Fruit fly (Drosophila melanogaster) whole organism, embryonic: ENCODE data around the gene pasi2.
A peak's percentile ranks its signal among the peaks of the same experiment; 100 is the strongest.

Experiments
- Atf-2 ChIP-seq: fragments of 200-800 bp; sonication (Bioruptor generic); optimal IDR thresholded peaks from 2 replicates; lab custom pipeline; 2016; ENCODE audit warnings: missing biosample characterization, missing genetic modification characterization
- BEAF-32 ChIP-seq: fragments of 200-800 bp; sonication (Bioruptor generic); optimal IDR thresholded peaks from 3 replicates; lab custom pipeline; 2017; ENCODE audit warnings: missing biosample characterization, missing genetic modification characterization, mild to moderate bottlenecking, moderate library complexity, missing genetic modification reagents
- CG10543 ChIP-seq: fragments of 200-800 bp; sonication (Bioruptor generic); optimal IDR thresholded peaks from 3 replicates; lab custom pipeline; 2017; ENCODE audit warnings: missing biosample characterization, mild to moderate bottlenecking, missing genetic modification characterization, moderate library complexity
- CG11504 ChIP-seq: fragments of 200-800 bp; sonication (Bioruptor generic); optimal IDR thresholded peaks from 3 replicates; lab custom pipeline; 2019; ENCODE audit warnings: missing biosample characterization, mild to moderate bottlenecking, missing genetic modification characterization, moderate library complexity
- CG11560 ChIP-seq: fragments of 200-800 bp; sonication (Bioruptor generic); IDR thresholded peaks from 3 replicates; pipeline ENCODE4 v1.3.6; 2022; ENCODE audit warnings: missing biosample characterization, missing genetic modification characterization
- CG14860 ChIP-seq: fragments of 200-800 bp; sonication (Bioruptor generic); IDR thresholded peaks from 3 replicates; pipeline ENCODE4 v1.3.6; 2022; ENCODE audit warnings: missing biosample characterization, missing genetic modification characterization; ENCODE audit not compliant: partially characterized antibody
- CG15514 ChIP-seq: fragments of 200-800 bp; sonication (Bioruptor generic); optimal IDR thresholded peaks from 3 replicates; lab custom pipeline; 2017; ENCODE audit warnings: missing biosample characterization, missing genetic modification characterization, mild to moderate bottlenecking, moderate library complexity, missing genetic modification reagents
- CG17361 ChIP-seq: fragments of 200-800 bp; sonication (Bioruptor generic); IDR thresholded peaks from 3 replicates; pipeline ENCODE4 v1.3.6; 2022; ENCODE audit warnings: missing biosample characterization, missing genetic modification characterization
- CG17912 ChIP-seq: fragments of 200-800 bp; sonication (Bioruptor generic); optimal IDR thresholded peaks from 2 replicates; lab custom pipeline; 2018; ENCODE audit warnings: missing biosample characterization, mild to moderate bottlenecking, missing genetic modification characterization
- CG2129 ChIP-seq: fragments of 200-800 bp; sonication (Bioruptor generic); IDR thresholded peaks from 2 replicates; pipeline ENCODE4 v1.3.6; 2022; ENCODE audit warnings: missing biosample characterization, missing genetic modification characterization; ENCODE audit not compliant: partially characterized antibody
- CG2199 ChIP-seq: fragments of 200-800 bp; sonication (Bioruptor generic); IDR thresholded peaks from 3 replicates; pipeline ENCODE4 v1.3.6; 2022; ENCODE audit warnings: missing biosample characterization, missing genetic modification characterization
- CG31224 ChIP-seq: fragments of 200-800 bp; sonication (Bioruptor generic); IDR thresholded peaks from 2 replicates; pipeline ENCODE4 v1.3.6; 2022; ENCODE audit warnings: missing biosample characterization, missing genetic modification characterization
- CG31388 ChIP-seq: fragments of 200-800 bp; sonication (Bioruptor generic); optimal IDR thresholded peaks from 2 replicates; lab custom pipeline; 2016; ENCODE audit warnings: missing biosample characterization, missing genetic modification characterization
- CG3281 ChIP-seq: fragments of 200-800 bp; sonication (Bioruptor generic); optimal IDR thresholded peaks from 3 replicates; lab custom pipeline; 2017; ENCODE audit warnings: missing biosample characterization, mild to moderate bottlenecking, missing genetic modification characterization
- CG3995 ChIP-seq: fragments of 200-800 bp; sonication (Bioruptor generic); optimal IDR thresholded peaks from 3 replicates; lab custom pipeline; 2016; ENCODE audit warnings: missing biosample characterization, missing genetic modification characterization
- CG7839 ChIP-seq: fragments of 200-800 bp; sonication (Bioruptor generic); optimal IDR thresholded peaks from 3 replicates; lab custom pipeline; 2018; ENCODE audit warnings: missing biosample characterization, mild to moderate bottlenecking, missing genetic modification characterization, moderate library complexity
- CG7928 ChIP-seq: fragments of 200-800 bp; sonication (Bioruptor generic); optimal IDR thresholded peaks from 2 replicates; lab custom pipeline; 2017; ENCODE audit warnings: missing biosample characterization, mild to moderate bottlenecking, missing genetic modification characterization
- CG7987 ChIP-seq: fragments of 200-800 bp; sonication (Bioruptor generic); optimal IDR thresholded peaks from 2 replicates; lab custom pipeline; 2018; ENCODE audit warnings: missing biosample characterization, mild to moderate bottlenecking, missing genetic modification characterization, moderate library complexity
- Ets97D ChIP-seq: fragments of 200-800 bp; sonication (Bioruptor generic); optimal IDR thresholded peaks from 3 replicates; lab custom pipeline; 2016; ENCODE audit warnings: missing biosample characterization, missing genetic modification characterization
- Fer1 ChIP-seq: fragments of 200-800 bp; sonication (Bioruptor generic); optimal IDR thresholded peaks from 2 replicates; lab custom pipeline; 2017; ENCODE audit warnings: missing biosample characterization, mild to moderate bottlenecking, missing genetic modification characterization
- H15 ChIP-seq: fragments of 200-800 bp; sonication (Bioruptor generic); IDR thresholded peaks from 3 replicates; pipeline ENCODE4 v1.3.6; 2022; ENCODE audit warnings: missing biosample characterization, missing genetic modification characterization
- HHEX ChIP-seq: fragments of 200-800 bp; sonication (Bioruptor generic); optimal IDR thresholded peaks from 3 replicates; lab custom pipeline; 2017; ENCODE audit warnings: missing biosample characterization, mild to moderate bottlenecking, missing genetic modification characterization, missing genetic modification reagents
- Jarid2 ChIP-seq: fragments of 200-800 bp; sonication (Bioruptor generic); optimal IDR thresholded peaks from 3 replicates; lab custom pipeline; 2017; ENCODE audit warnings: mild to moderate bottlenecking, missing biosample characterization, missing genetic modification reagents, missing genetic modification characterization
- Lim3 ChIP-seq: fragments of 200-800 bp; sonication (Bioruptor generic); IDR thresholded peaks from 2 replicates; pipeline ENCODE4 v1.3.6; 2022; ENCODE audit warnings: missing biosample characterization, missing genetic modification characterization
- MESR4 ChIP-seq: fragments of 200-800 bp; sonication (Bioruptor generic); optimal IDR thresholded peaks from 2 replicates; lab custom pipeline; 2018; ENCODE audit warnings: missing biosample characterization, mild to moderate bottlenecking, missing genetic modification characterization, moderate library complexity
- Oli ChIP-seq: fragments of 200-800 bp; sonication (Bioruptor generic); optimal IDR thresholded peaks from 2 replicates; lab custom pipeline; 2018; ENCODE audit warnings: missing biosample characterization, mild to moderate bottlenecking, missing genetic modification characterization, moderate library complexity
- Opbp ChIP-seq: fragments of 200-800 bp; sonication (Bioruptor generic); IDR thresholded peaks from 3 replicates; pipeline ENCODE4 v1.3.6; 2022; ENCODE audit warnings: missing biosample characterization, missing genetic modification characterization; ENCODE audit not compliant: partially characterized antibody
- Sry-δ ChIP-seq: fragments of 200-800 bp; sonication (Bioruptor generic); optimal IDR thresholded peaks from 2 replicates; lab custom pipeline; 2016; ENCODE audit warnings: missing biosample characterization, missing genetic modification characterization
- Trl ChIP-seq, 3 experiments: fragments of >200 bp in 2 of 3; fragments of 200-800 bp in 1 of 3; sonication (Bioruptor generic) in 1 of 3; optimal IDR thresholded peaks; 2 replicates in 1 of 3; 3 replicates in 2 of 3; lab custom pipeline; 2016 to 2017; ENCODE audit warnings: missing biosample characterization in 1 of 3, missing genetic modification characterization in 1 of 3
- Xrp1 ChIP-seq: fragments of 200-800 bp; sonication (Bioruptor generic); IDR thresholded peaks from 2 replicates; pipeline ENCODE4 v1.3.6; 2022; ENCODE audit warnings: missing biosample characterization, missing genetic modification characterization
- ab ChIP-seq: fragments of 200-800 bp; sonication (Bioruptor generic); optimal IDR thresholded peaks from 2 replicates; lab custom pipeline; 2016; ENCODE audit warnings: missing biosample characterization, missing genetic modification characterization
- abd-A ChIP-seq: fragments of 200-800 bp; sonication (Bioruptor generic); optimal IDR thresholded peaks from 3 replicates; lab custom pipeline; 2019; ENCODE audit warnings: missing biosample characterization, mild to moderate bottlenecking, missing genetic modification characterization, moderate library complexity
- cad ChIP-seq: fragments of >200 bp; optimal IDR thresholded peaks from 2 replicates; lab custom pipeline; 2017; ENCODE audit warnings: missing biosample characterization, missing genetic modification characterization
- cg ChIP-seq: fragments of 200-800 bp; sonication (Bioruptor generic); optimal IDR thresholded peaks from 3 replicates; lab custom pipeline; 2019; ENCODE audit warnings: missing biosample characterization, mild to moderate bottlenecking, missing genetic modification characterization, moderate library complexity
- crc ChIP-seq: fragments of 200-800 bp; sonication (Bioruptor generic); optimal IDR thresholded peaks from 2 replicates; lab custom pipeline; 2016; ENCODE audit warnings: missing biosample characterization, missing genetic modification characterization
- eyg ChIP-seq: fragments of 200-800 bp; sonication (Bioruptor generic); optimal IDR thresholded peaks from 3 replicates; lab custom pipeline; 2016; ENCODE audit warnings: missing biosample characterization, missing genetic modification characterization
- gsb-n ChIP-seq: fragments of 200-800 bp; sonication (Bioruptor generic); optimal IDR thresholded peaks from 3 replicates; lab custom pipeline; 2018; ENCODE audit warnings: missing biosample characterization, mild to moderate bottlenecking, missing genetic modification characterization
- hb ChIP-seq: fragments of 200-800 bp; sonication (Bioruptor generic); IDR thresholded peaks from 3 replicates; pipeline ENCODE4 v1.3.6; 2022; ENCODE audit warnings: missing biosample characterization, missing genetic modification characterization; ENCODE audit not compliant: partially characterized antibody
- hkb ChIP-seq, 2 experiments: fragments of 200-800 bp in 1 of 2; fragments of >200 bp in 1 of 2; sonication (Bioruptor generic) in 1 of 2; IDR thresholded peaks in 1 of 2; optimal IDR thresholded peaks in 1 of 2; 2 replicates each; pipeline versions ENCODE4 v1.3.6 to Lab custom; 2017 to 2022; ENCODE audit warnings: missing biosample characterization in 1 of 2, missing genetic modification characterization in 1 of 2
- mirr ChIP-seq: fragments of 200-800 bp; sonication (Bioruptor generic); optimal IDR thresholded peaks from 3 replicates; lab custom pipeline; 2018; ENCODE audit warnings: missing biosample characterization, mild to moderate bottlenecking, missing genetic modification characterization
- org-1 ChIP-seq: fragments of 200-800 bp; sonication (Bioruptor generic); optimal IDR thresholded peaks from 2 replicates; lab custom pipeline; 2017; ENCODE audit warnings: missing biosample characterization, missing genetic modification characterization
- peb ChIP-seq: fragments of 200-800 bp; sonication (Bioruptor generic); IDR thresholded peaks from 2 replicates; pipeline ENCODE4 v1.3.6; 2022; ENCODE audit warnings: missing biosample characterization, missing genetic modification characterization
- pros ChIP-seq: fragments of 200-800 bp; sonication (Bioruptor generic); optimal IDR thresholded peaks from 3 replicates; lab custom pipeline; 2019; ENCODE audit warnings: missing biosample characterization, mild to moderate bottlenecking, missing genetic modification characterization, moderate library complexity
- ranshi ChIP-seq: fragments of 200-800 bp; sonication (Bioruptor generic); IDR thresholded peaks from 2 replicates; pipeline ENCODE4 v1.3.6; 2022; ENCODE audit warnings: missing biosample characterization, missing genetic modification characterization
- schlank ChIP-seq: fragments of 200-800 bp; sonication (Bioruptor generic); optimal IDR thresholded peaks from 2 replicates; lab custom pipeline; 2018; ENCODE audit warnings: missing biosample characterization, mild to moderate bottlenecking, missing genetic modification characterization
- sens ChIP-seq: fragments of 200-800 bp; sonication (Bioruptor generic); peaks from one replicate; lab custom pipeline; 2016; ENCODE audit warnings: missing biosample characterization, missing genetic modification characterization
- unc-4 ChIP-seq: fragments of 200-800 bp; sonication (Bioruptor generic); IDR thresholded peaks from 2 replicates; pipeline ENCODE4 v1.3.6; 2022; ENCODE audit warnings: missing biosample characterization, missing genetic modification characterization; ENCODE audit not compliant: partially characterized antibody

The pasi2 gene

dm6 chr3R:9334592-9335518 lies at the start of gene pasi2, which contains the start of gene Aduk (continued):
- TF ChIP-seq H15 (no peak), Fer1 (GFP tag; lab: Kevin White, UChicago) (no peak), pros (GFP tag; lab: Kevin White, UChicago) (no peak), CG31388 (GFP tag; lab: Kevin White, UChicago) (no peak), cad (GFP tag; lab: Kevin White, UChicago) (no peak), Trl (optimal IDR thresholded peaks at IDR 0.05; lab: Kevin White, UChicago) (no peak), Trl (GFP tag; optimal IDR thresholded peaks at IDR 0.05; lab: Kevin White, UChicago) (no peak), abd-A (tag; lab: Kevin White, UChicago) (peak; percentile 16), Atf-2 (GFP tag; lab: Kevin White, UChicago) (no peak), BEAF-32 (GFP tag; lab: Kevin White, UChicago) (peak; percentile 87), CG17361 (peak; percentile 74; the same call in 2 of the 3 replicates), CG7928 (GFP tag; lab: Kevin White, UChicago) (peak; percentile 99), CG14860 (peak; percentile 45), Oli (tag; lab: Kevin White, UChicago) (no peak), cg (peak; percentile 92), CG10543 (GFP tag; lab: Kevin White, UChicago) (peak; percentile 47), Opbp (GFP tag; lab: Robert Waterston, UW) (peak; percentile 83), hkb (optimal IDR thresholded peaks at IDR 0.05; lab: Kevin White, UChicago) (no peak), hkb (GFP tag; IDR thresholded peaks at IDR 0.05; lab: Robert Waterston, UW) (peak; percentile 33; the same call in 1 of the 2 replicates), unc-4 (GFP tag; lab: Robert Waterston, UW) (peak; percentile 77), hb (GFP tag; lab: Robert Waterston, UW) (0 out of 3 replicates have a peak, but pooled peaks have one; percentile 21), CG7987 (no peak), CG15514 (GFP tag; lab: Kevin White, UChicago) (peak; percentile 68), HHEX (GFP tag; lab: Kevin White, UChicago) (no peak), Xrp1 (GFP tag; lab: Robert Waterston, UW) (no peak), peb (GFP tag; lab: Robert Waterston, UW) (no peak), ab (no peak), mirr (no peak), Lim3 (GFP tag; lab: Robert Waterston, UW) (no peak), Sry-δ (GFP tag; lab: Kevin White, UChicago) (peak; percentile 71), ranshi (GFP tag; lab: Robert Waterston, UW) (no peak), CG3281 (GFP tag; lab: Kevin White, UChicago) (peak; percentile 52), MESR4 (GFP tag; lab: Kevin White, UChicago) (peak; percentile 59), CG2199 (0 out of 3 replicates have a peak, but pooled peaks have one; percentile 8), CG2129 (GFP tag; lab: Robert Waterston, UW) (peak; percentile 38), CG31224 (GFP tag; lab: Robert Waterston, UW) (no peak), crc (GFP tag; lab: Kevin White, UChicago) (no peak), CG3995 (GFP tag; lab: Kevin White, UChicago) (peak; percentile 85), Jarid2 (GFP tag; lab: Kevin White, UChicago) (no peak), eyg (GFP tag; lab: Kevin White, UChicago) (no peak), CG11504 (peak; percentile 9), sens (GFP tag; lab: Kevin White, UChicago) (peak; percentile 79), org-1 (no peak), Ets97D (peak; percentile 35), schlank (no peak), CG7839 (no peak), gsb-n (tag; lab: Kevin White, UChicago) (no peak), CG11560 (tag; lab: Robert Waterston, UW) (no peak), CG17912 (GFP tag; lab: Kevin White, UChicago) (no peak)
